Worm (Caenorhabditis elegans): Measurements from ENCODE around the gene K11H3.2.

ce11 chrIII:9832569-9832968, 13.6 kb upstream of the K11H3.2 start:
- TF ChIP-seq hmg-4 (GFP tag; optimal IDR thresholded peaks at IDR 0.05) (no peak), flt-1 (GFP tag; IDR thresholded peaks at IDR 0.05) (no peak), tbx-37 (GFP tag; conservative IDR thresholded peaks at IDR 0.05) (no peak), ceh-13 (GFP tag; optimal IDR thresholded peaks at IDR 0.05) (no peak), ama-1 (optimal IDR thresholded peaks at IDR 0.05) (no peak), tbx-11 (GFP tag; IDR thresholded peaks at IDR 0.05) (no peak), ets-7 (tag; optimal IDR thresholded peaks at IDR 0.05) (no peak), hmbx-1 (tag; optimal IDR thresholded peaks at IDR 0.05) (no peak), aly-1 (tag; optimal IDR thresholded peaks at IDR 0.05) (no peak), ceh-36 (tag; optimal IDR thresholded peaks at IDR 0.05) (no peak), pes-1 (GFP tag; IDR thresholded peaks at IDR 0.05) (no peak), sea-1 (GFP tag; conservative IDR thresholded peaks at IDR 0.05) (no peak)

Measured in whole organism, early embryonic.